Worm (Caenorhabditis elegans): ENCODE results near the gene F22H10.3.

Gene F22H10.3

DNA sequence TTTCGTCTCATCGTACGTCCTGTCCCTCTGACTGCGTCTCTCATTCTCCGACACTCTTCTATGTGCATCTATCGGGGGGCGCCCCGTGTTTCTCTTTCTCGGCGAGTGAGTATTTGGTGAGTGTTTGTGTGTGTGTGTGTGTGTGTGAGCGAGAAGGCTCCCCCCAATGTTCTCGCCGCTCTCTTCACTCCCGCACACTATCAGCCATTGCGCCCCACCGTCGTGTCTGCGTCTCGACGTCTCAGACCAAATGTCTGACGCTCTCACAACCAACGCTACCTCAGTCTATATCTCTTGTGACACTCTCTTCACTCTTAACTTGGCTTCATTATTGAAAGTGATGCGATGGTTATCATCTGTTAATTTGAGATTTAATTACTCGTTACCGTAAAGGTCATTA is 49.4 kb upstream of the F22H10.3 start (continued):
- TF ChIP-seq ZK185.1 (tag; optimal IDR thresholded peaks at IDR 0.05; ENCODE audit: poor library complexity, severe bottlenecking) (peak; percentile 65), tbx-9 (tag; optimal IDR thresholded peaks at IDR 0.05; ENCODE audit: borderline replicate concordance) (no peak), let-526 (GFP tag; IDR thresholded peaks at IDR 0.05) (peak; percentile 86), sea-2 (GFP tag; IDR thresholded peaks at IDR 0.05) (no peak), F33H1.4 (GFP tag; IDR thresholded peaks at IDR 0.05) (no peak), akir-1 (GFP tag; optimal IDR thresholded peaks at IDR 0.05) (peak; percentile 31), rec-8 (tag; optimal IDR thresholded peaks at IDR 0.05) (no peak), T26A5.8 (tag; optimal IDR thresholded peaks at IDR 0.05) (no peak), K11D2.4 (GFP tag; IDR thresholded peaks at IDR 0.05) (peak; percentile 82), Y67H2A.10 (GFP tag; conservative IDR thresholded peaks at IDR 0.05) (no peak), ceh-27 (GFP tag; optimal IDR thresholded peaks at IDR 0.05) (peak; percentile 92), B0336.3 (GFP tag; IDR thresholded peaks at IDR 0.05) (peak; percentile 91), nhr-90 (tag; optimal IDR thresholded peaks at IDR 0.05) (peak; percentile 63), F52B5.7 (tag; optimal IDR thresholded peaks at IDR 0.05) (peak; percentile 40), Y53G8AR.9 (GFP tag; conservative IDR thresholded peaks at IDR 0.05) (0 out of 2 replicates have a peak, but pooled peaks have one; percentile 63), pbrm-1 (GFP tag; IDR thresholded peaks at IDR 0.05) (peak; percentile 83), hsf-1 (GFP tag; IDR thresholded peaks at IDR 0.05) (no peak), ceh-58 (GFP tag; IDR thresholded peaks at IDR 0.05) (no peak), unc-62 (GFP tag; optimal IDR thresholded peaks at IDR 0.05) (no peak), ceh-100 (GFP tag; IDR thresholded peaks at IDR 0.05) (no peak), F55B11.4 (tag; optimal IDR thresholded peaks at IDR 0.05; ENCODE audit: borderline replicate concordance, insufficient read depth) (no peak), lin-26 (GFP tag; IDR thresholded peaks at IDR 0.05) (peak; percentile 84), aptf-2 (GFP tag; conservative IDR thresholded peaks at IDR 0.05) (0 out of 2 replicates have a peak, but pooled peaks have one; percentile 21), snpc-1.1 (tag; optimal IDR thresholded peaks at IDR 0.05; ENCODE audit: insufficient read depth) (peak; percentile 10), ztf-26 (tag; optimal IDR thresholded peaks at IDR 0.05) (peak; percentile 92), ccch-3 (GFP tag; optimal IDR thresholded peaks at IDR 0.05) (no peak), rpc-1 (optimal IDR thresholded peaks at IDR 0.05) (no peak), rpc-1 (tag; optimal IDR thresholded peaks at IDR 0.05) (no peak), F57A8.1 (GFP tag; optimal IDR thresholded peaks at IDR 0.05) (no peak), attf-3 (GFP tag; conservative IDR thresholded peaks at IDR 0.05) (peak; percentile 35), nfyb-1 (GFP tag; IDR thresholded peaks at IDR 0.05) (peak; percentile 83), B0019.2 (GFP tag; conservative IDR thresholded peaks at IDR 0.05) (no peak), nhr-27 (tag; optimal IDR thresholded peaks at IDR 0.05) (no peak), ztf-18 (tag; optimal IDR thresholded peaks at IDR 0.05) (peak; percentile 41), Y53F4B.3 (GFP tag; IDR thresholded peaks at IDR 0.05) (no peak), hlh-26 (GFP tag; conservative IDR thresholded peaks at IDR 0.05) (no peak), hmg-20 (GFP tag; IDR thresholded peaks at IDR 0.05) (no peak), chd-7 (tag; optimal IDR thresholded peaks at IDR 0.05) (peak; percentile 91)

DNA sequence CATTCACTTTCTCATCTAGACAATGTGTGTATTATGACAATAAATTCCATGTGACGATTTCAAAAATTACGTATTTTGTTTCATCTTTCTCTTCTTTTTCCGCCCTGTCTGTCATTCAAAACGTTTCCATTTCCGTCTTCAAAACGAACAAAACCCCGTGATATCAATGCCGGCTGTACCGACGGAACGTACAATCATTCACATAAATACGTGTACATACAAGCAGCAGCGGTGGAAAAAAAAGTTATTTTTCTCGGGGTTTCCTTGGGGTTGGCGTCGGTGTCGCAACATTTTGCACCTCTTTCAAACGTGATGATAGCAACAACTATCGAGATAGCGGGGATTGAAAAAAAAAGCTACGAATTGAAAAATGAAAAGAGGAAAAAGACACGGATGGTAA is 47.4 kb upstream of the F22H10.3 start:
- TF ChIP-seq hmg-20 (GFP tag; IDR thresholded peaks at IDR 0.05) (no peak), snpc-1.3 (tag; optimal IDR thresholded peaks at IDR 0.05; ENCODE audit: insufficient read depth) (no peak), somi-1 (GFP tag; optimal IDR thresholded peaks at IDR 0.05) (peak; percentile 77), pbrm-1 (GFP tag; IDR thresholded peaks at IDR 0.05) (no peak), mes-4 (tag; optimal IDR thresholded peaks at IDR 0.05) (no peak), rcor-1 (GFP tag; IDR thresholded peaks at IDR 0.05) (no peak), Y95B8A.8 (GFP tag; IDR thresholded peaks at IDR 0.05) (no peak), tlf-1 (GFP tag; optimal IDR thresholded peaks at IDR 0.05) (peak; percentile 32), gei-17 (GFP tag; optimal IDR thresholded peaks at IDR 0.05) (no peak), dox-1 (GFP tag; IDR thresholded peaks at IDR 0.05) (peak; percentile 62; the same call in 1 of the 2 replicates), nhr-90 (tag; optimal IDR thresholded peaks at IDR 0.05) (peak; percentile 17), hmg-1.2 (GFP tag; IDR thresholded peaks at IDR 0.05) (no peak), lir-1 (GFP tag; conservative IDR thresholded peaks at IDR 0.05) (peak; percentile 69; the same call in 1 of the 2 replicates), K12H6.12 (tag; optimal IDR thresholded peaks at IDR 0.05) (no peak), madf-10 (tag; optimal IDR thresholded peaks at IDR 0.05) (peak; percentile 14), let-526 (GFP tag; IDR thresholded peaks at IDR 0.05) (no peak)
